In the genomic region with DNA sequence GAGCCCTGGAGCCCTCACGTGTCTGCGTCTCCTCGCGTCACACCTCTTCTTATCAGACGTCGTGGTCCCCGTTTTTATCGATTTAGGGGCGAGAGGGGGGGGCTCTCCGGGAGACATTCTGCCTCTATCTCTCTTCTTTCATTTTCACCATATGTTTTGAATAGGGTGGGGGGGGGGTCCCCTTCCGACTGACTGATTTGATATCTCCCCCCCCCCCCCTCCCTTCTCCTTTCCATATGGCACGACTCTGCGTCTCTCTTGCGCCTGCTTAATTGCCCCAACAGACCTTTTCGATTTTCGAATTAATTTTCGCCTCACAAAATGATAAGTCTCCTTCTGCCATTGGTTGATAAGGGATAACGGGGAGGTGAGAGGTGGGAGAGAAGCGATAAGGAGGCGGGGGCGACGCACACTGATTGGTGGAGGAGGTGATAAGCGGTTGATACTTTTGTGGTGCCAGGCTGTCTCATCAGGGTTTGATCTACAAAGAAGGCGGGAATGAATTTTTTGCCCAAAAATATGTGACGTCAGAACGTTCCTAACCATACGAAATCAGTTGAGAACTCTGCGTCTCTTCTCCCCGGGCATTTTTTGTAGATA, we compare ENCODE assay signal across 5 worm cellular contexts.
TF ChIP-seq lines count a peak whose summit lies in the region.

No protein-coding gene starts in this region.

TF ChIP-seq in whole organism, L1 larva, 84 proteins besides CTCF, POLR2A, EP300 and RAD21 (continues in another document):
- TF ChIP-seq lin-35 (GFP tag; optimal IDR thresholded peaks at IDR 0.05; lab: Kevin White, UChicago): peak in 1 of 2 experiments; percentile 25
- TF ChIP-seq elt-3 (tag; optimal IDR thresholded peaks at IDR 0.05; lab: Kevin White, UChicago): peak in 1 of 6 experiments; percentile 48
- no peak for TF ChIP-seq pag-3 (tag; optimal IDR thresholded peaks at IDR 0.05; lab: Kevin White, UChicago; ENCODE audit: borderline replicate concordance, insufficient read depth)
- no peak for TF ChIP-seq alr-1 (tag; optimal IDR thresholded peaks at IDR 0.05; lab: Kevin White, UChicago; ENCODE audit: borderline replicate concordance)
- no peak for TF ChIP-seq skn-1 (tag; optimal IDR thresholded peaks at IDR 0.05; lab: Kevin White, UChicago)
- no peak for TF ChIP-seq ces-1 (GFP tag; optimal IDR thresholded peaks at IDR 0.05; lab: Kevin White, UChicago)
- no peak for TF ChIP-seq ceh-88 (GFP tag; IDR thresholded peaks at IDR 0.05; lab: Robert Waterston, UW)
- no peak for TF ChIP-seq F16B12.6 (tag; optimal IDR thresholded peaks at IDR 0.05; lab: Kevin White, UChicago)
- no peak for TF ChIP-seq mep-1 (tag; optimal IDR thresholded peaks at IDR 0.05; lab: Kevin White, UChicago)
- TF ChIP-seq hlh-4 (tag; optimal IDR thresholded peaks at IDR 0.05; lab: Kevin White, UChicago): no peak
- TF ChIP-seq zip-4 (GFP tag; optimal IDR thresholded peaks at IDR 0.05; lab: Kevin White, UChicago): no peak
- TF ChIP-seq nhr-77 (tag; optimal IDR thresholded peaks at IDR 0.05; lab: Kevin White, UChicago): no peak
- TF ChIP-seq sup-37 (GFP tag; optimal IDR thresholded peaks at IDR 0.05; lab: Kevin White, UChicago): no peak
- no peak for TF ChIP-seq fos-1 (tag; optimal IDR thresholded peaks at IDR 0.05; lab: Kevin White, UChicago)
- TF ChIP-seq ceh-82 (tag; optimal IDR thresholded peaks at IDR 0.05; lab: Kevin White, UChicago): no peak
- no peak for TF ChIP-seq tlp-1 (tag; optimal IDR thresholded peaks at IDR 0.05; lab: Kevin White, UChicago)
- no peak for TF ChIP-seq swsn-7 (tag; optimal IDR thresholded peaks at IDR 0.05; lab: Kevin White, UChicago)

TF ChIP-seq in whole organism, L3 larva, 47 proteins besides CTCF, POLR2A, EP300 and RAD21:
- TF ChIP-seq nfya-1 (tag; optimal IDR thresholded peaks at IDR 0.05; lab: Kevin White, UChicago; ENCODE audit: insufficient read depth): peak; percentile 99
- TF ChIP-seq lin-39 (tag; optimal IDR thresholded peaks at IDR 0.05; lab: Kevin White, UChicago): no peak
- TF ChIP-seq eor-1 (tag; optimal IDR thresholded peaks at IDR 0.05; lab: Kevin White, UChicago): no peak
- no peak for TF ChIP-seq jun-1 (tag; optimal IDR thresholded peaks at IDR 0.05; lab: Kevin White, UChicago)
- peak; percentile 1 for TF ChIP-seq elt-2 (tag; optimal IDR thresholded peaks at IDR 0.05; lab: Kevin White, UChicago)
- TF ChIP-seq nhr-76 (tag; optimal IDR thresholded peaks at IDR 0.05; lab: Kevin White, UChicago): no peak
- no peak for TF ChIP-seq ZK546.5 (tag; optimal IDR thresholded peaks at IDR 0.05; lab: Kevin White, UChicago)
- no peak for TF ChIP-seq elt-3 (tag; optimal IDR thresholded peaks at IDR 0.05; lab: Kevin White, UChicago)
- TF ChIP-seq elt-1 (tag; optimal IDR thresholded peaks at IDR 0.05; lab: Kevin White, UChicago): no peak
- no peak for TF ChIP-seq nhr-23 (tag; optimal IDR thresholded peaks at IDR 0.05; lab: Kevin White, UChicago)
- no peak for TF ChIP-seq R02D3.7 (tag; optimal IDR thresholded peaks at IDR 0.05; lab: Kevin White, UChicago)
- no peak for TF ChIP-seq nhr-11 (tag; optimal IDR thresholded peaks at IDR 0.05; lab: Kevin White, UChicago)
- TF ChIP-seq hmg-11 (tag; optimal IDR thresholded peaks at IDR 0.05; lab: Kevin White, UChicago): no peak

TF ChIP-seq in whole organism, early embryonic, 17 proteins besides CTCF, POLR2A, EP300 and RAD21:
- no peak for TF ChIP-seq ceh-13 (GFP tag; optimal IDR thresholded peaks at IDR 0.05; lab: Kevin White, UChicago)
- TF ChIP-seq tbx-11 (GFP tag; IDR thresholded peaks at IDR 0.05; lab: Robert Waterston, UW): 0 out of 2 replicates have a peak, but pooled peaks have one; percentile 19
- no peak for TF ChIP-seq hnd-1 (tag; optimal IDR thresholded peaks at IDR 0.05; lab: Kevin White, UChicago)
- no peak for TF ChIP-seq B0310.2 (tag; optimal IDR thresholded peaks at IDR 0.05; lab: Kevin White, UChicago)

TF ChIP-seq in whole organism, midembryonic, 9 proteins besides CTCF, POLR2A, EP300 and RAD21:
- TF ChIP-seq T22C8.4 (GFP tag; IDR thresholded peaks at IDR 0.05; lab: Robert Waterston, UW) (peak; percentile 23; the same call in 1 of the 2 replicates), ztf-23 (GFP tag; IDR thresholded peaks at IDR 0.05; lab: Robert Waterston, UW) (no peak)

TF ChIP-seq in whole organism, young adult, 124 proteins besides CTCF, POLR2A, EP300 and RAD21:
- no peak for TF ChIP-seq T26A5.8 (tag; optimal IDR thresholded peaks at IDR 0.05; lab: Kevin White, UChicago)
- no peak for TF ChIP-seq F57A8.1 (GFP tag; optimal IDR thresholded peaks at IDR 0.05; lab: Kevin White, UChicago)
- TF ChIP-seq dpl-1 (GFP tag; optimal IDR thresholded peaks at IDR 0.05; lab: Kevin White, UChicago): no peak
- TF ChIP-seq ztf-18 (tag; optimal IDR thresholded peaks at IDR 0.05; lab: Kevin White, UChicago): no peak
- TF ChIP-seq snpc-4 (GFP tag; optimal IDR thresholded peaks at IDR 0.05; lab: Kevin White, UChicago): no peak
- no peak for TF ChIP-seq snpc-4 (tag; optimal IDR thresholded peaks at IDR 0.05; lab: Kevin White, UChicago)
- TF ChIP-seq ztf-26 (tag; optimal IDR thresholded peaks at IDR 0.05; lab: Kevin White, UChicago): no peak
- no peak for TF ChIP-seq snpc-1.1 (tag; optimal IDR thresholded peaks at IDR 0.05; lab: Kevin White, UChicago; ENCODE audit: insufficient read depth)
- TF ChIP-seq zfh-2 (GFP tag; conservative IDR thresholded peaks at IDR 0.05; lab: Robert Waterston, UW): peak; percentile 82
- TF ChIP-seq nfyb-1 (GFP tag; IDR thresholded peaks at IDR 0.05; lab: Robert Waterston, UW): peak; percentile 98
- TF ChIP-seq lsy-27 (tag; optimal IDR thresholded peaks at IDR 0.05; lab: Kevin White, UChicago; ENCODE audit: borderline replicate concordance, insufficient read depth): no peak
- TF ChIP-seq mes-4 (tag; optimal IDR thresholded peaks at IDR 0.05; lab: Kevin White, UChicago): no peak
- TF ChIP-seq nhr-90 (tag; optimal IDR thresholded peaks at IDR 0.05; lab: Kevin White, UChicago): no peak
- no peak for TF ChIP-seq ceh-91 (GFP tag; IDR thresholded peaks at IDR 0.05; lab: Robert Waterston, UW)
- no peak for TF ChIP-seq hsf-1 (GFP tag; IDR thresholded peaks at IDR 0.05; lab: Robert Waterston, UW)
- no peak for TF ChIP-seq die-1 (tag; optimal IDR thresholded peaks at IDR 0.05; lab: Kevin White, UChicago)
- no peak for TF ChIP-seq sdz-38 (tag; optimal IDR thresholded peaks at IDR 0.05; lab: Kevin White, UChicago)
- TF ChIP-seq hmg-1.2 (GFP tag; IDR thresholded peaks at IDR 0.05; lab: Robert Waterston, UW): peak; percentile 45; the same call in 1 of the 2 replicates
- no peak for TF ChIP-seq B0019.2 (GFP tag; conservative IDR thresholded peaks at IDR 0.05; lab: Robert Waterston, UW)
- no peak for TF ChIP-seq F52B5.7 (tag; optimal IDR thresholded peaks at IDR 0.05; lab: Kevin White, UChicago)
- no peak for TF ChIP-seq F33H1.4 (GFP tag; IDR thresholded peaks at IDR 0.05; lab: Robert Waterston, UW)
- no peak for TF ChIP-seq Y67H2A.10 (GFP tag; conservative IDR thresholded peaks at IDR 0.05; lab: Robert Waterston, UW)
- TF ChIP-seq Y95B8A.8 (GFP tag; IDR thresholded peaks at IDR 0.05; lab: Robert Waterston, UW): no peak
- TF ChIP-seq ceh-79 (tag; optimal IDR thresholded peaks at IDR 0.05; lab: Kevin White, UChicago): no peak
- TF ChIP-seq let-526 (GFP tag; IDR thresholded peaks at IDR 0.05; lab: Robert Waterston, UW): no peak
- TF ChIP-seq lin-54 (GFP tag; optimal IDR thresholded peaks at IDR 0.05; lab: Kevin White, UChicago): no peak
- no peak for TF ChIP-seq hrde-1 (tag; optimal IDR thresholded peaks at IDR 0.05; lab: Kevin White, UChicago; ENCODE audit: borderline replicate concordance)
- TF ChIP-seq snpc-1.3 (tag; optimal IDR thresholded peaks at IDR 0.05; lab: Kevin White, UChicago; ENCODE audit: insufficient read depth): no peak
- no peak for TF ChIP-seq ztf-28 (GFP tag; IDR thresholded peaks at IDR 0.05; lab: Robert Waterston, UW)
- no peak for TF ChIP-seq rpc-1 (optimal IDR thresholded peaks at IDR 0.05; lab: Kevin White, UChicago)
- no peak for TF ChIP-seq rpc-1 (tag; optimal IDR thresholded peaks at IDR 0.05; lab: Kevin White, UChicago)
- TF ChIP-seq repo-1 (tag; optimal IDR thresholded peaks at IDR 0.05; lab: Kevin White, UChicago): no peak
- no peak for TF ChIP-seq cebp-2 (GFP tag; IDR thresholded peaks at IDR 0.05; lab: Robert Waterston, UW)
- TF ChIP-seq madf-6 (GFP tag; IDR thresholded peaks at IDR 0.05; lab: Robert Waterston, UW): no peak
- no peak for TF ChIP-seq Y79H2A.3 (GFP tag; conservative IDR thresholded peaks at IDR 0.05; lab: Robert Waterston, UW)
- TF ChIP-seq lin-26 (GFP tag; IDR thresholded peaks at IDR 0.05; lab: Robert Waterston, UW): no peak
- no peak for TF ChIP-seq ztf-25 (GFP tag; IDR thresholded peaks at IDR 0.05; lab: Robert Waterston, UW)
- peak; percentile 60; the same call in 1 of the 2 replicates for TF ChIP-seq egrh-3 (GFP tag; IDR thresholded peaks at IDR 0.05; lab: Robert Waterston, UW)
